Worm (Caenorhabditis elegans) whole organism, midembryonic: ENCODE data around the gene srd-47.

ENCODE experiments used
- flt-1 ChIP-seq: fragments of 200-800 bp; sonication (Bioruptor generic); IDR thresholded peaks from 2 replicates; pipeline ENCODE4 v1.3.6; 2022; ENCODE audit warnings: missing genetic modification characterization, missing compliant biosample characterization
- med-1 ChIP-seq: sonication (generic microtip); optimal IDR thresholded peaks from 2 replicates; lab custom pipeline; 2017; ENCODE audit warnings: missing genetic modification characterization, mild to moderate bottlenecking, missing compliant biosample characterization, antibody characterized with exemption, missing genetic modification reagents; ENCODE audit not compliant: insufficient read depth
- tab-1 ChIP-seq: fragments of 200-800 bp; sonication (Bioruptor generic); IDR thresholded peaks from 2 replicates; pipeline ENCODE4 v1.3.6; 2022; ENCODE audit warnings: missing genetic modification characterization, missing compliant biosample characterization
- ztf-29 ChIP-seq: fragments of 200-800 bp; sonication (Bioruptor generic); IDR thresholded peaks from 2 replicates; pipeline ENCODE4 v1.3.6; 2022; ENCODE audit warnings: missing genetic modification reagents, missing genetic modification characterization, missing compliant biosample characterization

- no peak for TF ChIP-seq med-1 (GFP tag; lab: Kevin White, UChicago)
- no peak for TF ChIP-seq flt-1 (GFP tag; lab: Robert Waterston, UW)
- no peak for TF ChIP-seq ztf-29 (GFP tag; lab: Robert Waterston, UW)
- TF ChIP-seq tab-1 (GFP tag; lab: Robert Waterston, UW), result no peak
These were observed 37.0 kb upstream of the srd-47 start, which contains the start of gene W06D11.2 for ce11 chrX:12296392-12296791.
